Fruit fly (Drosophila melanogaster): ENCODE measurements around the gene CAH2.

Gene CAH2

dm6 chr3L:12139232-12139698, 38.1 kb upstream of the CAH2 start (continued):
- TF ChIP-seq odd (GFP tag; optimal IDR thresholded peaks at IDR 0.05) (peak; percentile 19), CG12219 (GFP tag; optimal IDR thresholded peaks at IDR 0.05) (peak; percentile 32), exex (tag; optimal IDR thresholded peaks at IDR 0.05) (peak; percentile 25), trem (tag; optimal IDR thresholded peaks at IDR 0.05) (no peak), CG7556 (GFP tag; optimal IDR thresholded peaks at IDR 0.05) (peak; percentile 43), CG6791 (GFP tag; IDR thresholded peaks at IDR 0.05; ENCODE audit: partially characterized antibody) (0 out of 3 replicates have a peak, but pooled peaks have one; percentile 24), HmgZ (tag; optimal IDR thresholded peaks at IDR 0.05) (peak; percentile 42), CG7357 (GFP tag; IDR thresholded peaks at IDR 0.05) (no peak), GATAe (GFP tag; conservative IDR thresholded peaks at IDR 0.05) (0 out of 2 replicates have a peak, but pooled peaks have one; percentile 24), crc (GFP tag; optimal IDR thresholded peaks at IDR 0.05) (peak; percentile 56), btn (GFP tag; optimal IDR thresholded peaks at IDR 0.05) (no peak), Asciz (GFP tag; optimal IDR thresholded peaks at IDR 0.05) (peak; percentile 19), Meics (GFP tag; optimal IDR thresholded peaks at IDR 0.05) (peak; percentile 52), CG18764 (GFP tag; optimal IDR thresholded peaks at IDR 0.05) (no peak), CG8765 (GFP tag; IDR thresholded peaks at IDR 0.05) (no peak)

DNA sequence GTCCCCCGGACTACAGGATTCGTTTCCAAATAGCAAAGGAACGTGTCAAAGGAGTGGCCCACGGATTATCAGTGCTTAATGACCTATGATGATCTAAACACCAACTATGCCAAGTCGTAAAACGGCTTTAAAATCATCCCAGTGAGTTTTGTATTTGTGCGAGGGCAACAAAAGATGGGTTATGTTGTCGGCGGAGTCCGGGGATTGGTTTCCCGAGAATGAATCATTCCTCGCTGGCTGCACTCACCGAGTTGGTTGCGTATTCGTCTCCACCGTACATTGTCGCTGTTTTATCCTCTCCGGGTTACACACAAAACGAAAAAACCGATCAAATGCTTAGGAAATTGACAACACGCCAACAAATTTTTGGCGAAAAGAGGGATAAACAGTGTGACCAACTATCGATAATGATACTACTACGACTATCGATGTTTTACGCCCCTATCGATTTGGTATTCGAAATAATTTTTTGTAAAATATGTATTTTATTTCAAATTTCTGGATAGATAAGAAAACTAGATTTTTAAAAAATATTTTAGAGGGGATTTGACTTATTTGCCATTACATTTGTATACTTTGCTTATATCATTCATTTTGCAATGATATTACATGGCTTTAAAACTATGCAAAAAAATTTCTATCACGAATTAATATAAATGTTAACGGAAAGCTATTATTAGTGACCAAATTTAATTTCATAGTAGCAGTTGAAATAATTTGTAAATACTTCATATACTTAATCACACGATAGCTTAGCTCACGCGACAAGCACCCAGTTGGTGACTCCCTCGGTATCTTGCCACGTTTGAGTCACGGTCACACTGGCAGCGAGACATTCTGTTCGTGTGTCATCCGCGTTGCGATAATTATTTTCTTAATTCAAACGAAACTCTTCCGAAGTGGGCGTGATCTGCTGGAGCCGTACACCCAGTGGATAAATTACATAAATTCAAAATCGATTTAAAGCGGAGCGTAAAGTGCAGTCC, 31.4 kb upstream of the CAH2 start, which contains the start of the genes eIF3l and Nrx-IV:
eIF3l (minus strand) TSS at position 389 of the 986 bp plus-strand sequence.
Nrx-IV (plus strand) TSS at position 811 of the 986 bp plus-strand sequence.
- TF ChIP-seq CG31365 (tag; optimal IDR thresholded peaks at IDR 0.05) (no peak), B-H1 (GFP tag; IDR thresholded peaks at IDR 0.05) (no peak), Scr (GFP tag; IDR thresholded peaks at IDR 0.05; ENCODE audit: partially characterized antibody) (peak; percentile 80), zf30C (GFP tag; optimal IDR thresholded peaks at IDR 0.05) (no peak), sna (GFP tag; IDR thresholded peaks at IDR 0.05; ENCODE audit: partially characterized antibody) (peak; percentile 41; the same call in 1 of the 2 replicates), MBD-R2 (GFP tag; IDR thresholded peaks at IDR 0.05) (peak; percentile 15; the same call in 1 of the 2 replicates), Bteb2 (GFP tag; optimal IDR thresholded peaks at IDR 0.05) (peak; percentile 1), CG17361 (GFP tag; IDR thresholded peaks at IDR 0.05) (no peak; the same call in 2 of the 3 replicates), CG12942 (GFP tag; optimal IDR thresholded peaks at IDR 0.05) (no peak), CG17385 (GFP tag; optimal IDR thresholded peaks at IDR 0.05) (no peak), CG10147 (GFP tag; optimal IDR thresholded peaks at IDR 0.05) (no peak), vnd (GFP tag; IDR thresholded peaks at IDR 0.05; ENCODE audit: partially characterized antibody) (peak; percentile 64; the same call in 1 of the 3 replicates), CG10959 (GFP tag; IDR thresholded peaks at IDR 0.05) (no peak), CG2120 (GFP tag; optimal IDR thresholded peaks at IDR 0.05) (no peak), CG7786 (GFP tag; optimal IDR thresholded peaks at IDR 0.05) (no peak), ftz-f1 (GFP tag; optimal IDR thresholded peaks at IDR 0.05) (no peak), CG14710 (tag; optimal IDR thresholded peaks at IDR 0.05) (peak; percentile 60), Doc2 (GFP tag; IDR thresholded peaks at IDR 0.05) (no peak), CG7928 (GFP tag; optimal IDR thresholded peaks at IDR 0.05) (no peak), CG14860 (GFP tag; IDR thresholded peaks at IDR 0.05; ENCODE audit: partially characterized antibody) (peak; percentile 48; the same call in 1 of the 3 replicates), CG32532 (GFP tag; IDR thresholded peaks at IDR 0.05) (no peak), CG1603 (tag; optimal IDR thresholded peaks at IDR 0.05) (no peak), kay (GFP tag; optimal IDR thresholded peaks at IDR 0.05) (peak; percentile 35), fru (optimal IDR thresholded peaks at IDR 0.05) (no peak), CoRest (tag; optimal IDR thresholded peaks at IDR 0.05) (no peak), Fer3 (tag; optimal IDR thresholded peaks at IDR 0.05) (no peak), dmrt99B (tag; optimal IDR thresholded peaks at IDR 0.05) (no peak), CG12104 (GFP tag; optimal IDR thresholded peaks at IDR 0.05) (no peak), eve (GFP tag; optimal IDR thresholded peaks at IDR 0.05) (no peak), gfzf (GFP tag; optimal IDR thresholded peaks at IDR 0.05) (peak; percentile 81), CG18011 (GFP tag; optimal IDR thresholded peaks at IDR 0.05) (no peak), CG12391 (tag; optimal IDR thresholded peaks at IDR 0.05) (peak; percentile 42)
